Worm (Caenorhabditis elegans) whole organism, L4 larva: ENCODE results near the gene lron-1.

Experiments used
- F37D6.2 ChIP-seq: sonication (generic microtip); optimal IDR thresholded peaks from 2 replicates; lab custom pipeline; 2016; ENCODE audit warnings: mild to moderate bottlenecking, missing genetic modification characterization, missing compliant biosample characterization
- F44E2.7 ChIP-seq: fragments of 200-800 bp; sonication (Bioruptor generic); IDR thresholded peaks from 2 replicates; pipeline ENCODE4 v2.1.2; 2022; ENCODE audit warnings: missing genetic modification characterization, missing compliant biosample characterization
- F49E8.2 ChIP-seq: sonication (generic microtip); optimal IDR thresholded peaks from 2 replicates; lab custom pipeline; 2016; ENCODE audit warnings: missing compliant biosample characterization, mild to moderate bottlenecking, missing genetic modification characterization, borderline replicate concordance
- Y48G9A.11 ChIP-seq: fragments of 200-800 bp; sonication (Bioruptor generic); IDR thresholded peaks from 2 replicates; pipeline ENCODE4 v1.3.6; 2022; ENCODE audit warnings: missing genetic modification reagents, missing genetic modification characterization, missing compliant biosample characterization
- Y75B8A.6 ChIP-seq: fragments of 200-800 bp; sonication (Bioruptor generic); IDR thresholded peaks from 2 replicates; pipeline ENCODE4 v1.3.6; 2022; ENCODE audit warnings: missing genetic modification reagents, missing genetic modification characterization, missing compliant biosample characterization
- ZK337.2 ChIP-seq: fragments of 200-800 bp; sonication (Bioruptor generic); IDR thresholded peaks from 2 replicates; pipeline ENCODE4 v1.3.6; 2022; ENCODE audit warnings: missing genetic modification reagents, missing genetic modification characterization, missing compliant biosample characterization
- aha-1 ChIP-seq: fragments of 150-350 bp; peaks from one replicate; lab custom pipeline; 2014; ENCODE audit warnings: missing biosample characterization, missing genetic modification characterization
- aly-2 ChIP-seq: sonication (generic microtip); optimal IDR thresholded peaks from 2 replicates; lab custom pipeline; 2018; ENCODE audit warnings: missing biosample characterization, missing genetic modification characterization
- ceh-28 ChIP-seq: fragments of 150-350 bp; optimal IDR thresholded peaks from 2 replicates; lab custom pipeline; 2014; ENCODE audit warnings: missing biosample characterization, missing genetic modification reagents, missing genetic modification characterization
- ceh-32 ChIP-seq: sonication (generic microtip); optimal IDR thresholded peaks from 2 replicates; lab custom pipeline; 2016; ENCODE audit warnings: mild to moderate bottlenecking, missing genetic modification characterization, missing compliant biosample characterization; ENCODE audit not compliant: poor library complexity
- ces-1 ChIP-seq: fragments of 150-350 bp; sonication (generic microtip); optimal IDR thresholded peaks from 4 replicates; lab custom pipeline; 2014; ENCODE audit warnings: missing biosample characterization, missing genetic modification reagents, missing genetic modification characterization
- ctbp-1 ChIP-seq: fragments of 200-800 bp; sonication (Bioruptor generic); IDR thresholded peaks from 2 replicates; pipeline ENCODE4 v1.3.6; 2022; ENCODE audit warnings: missing genetic modification reagents, missing genetic modification characterization, missing compliant biosample characterization
- daf-12 ChIP-seq: fragments of 150-350 bp; optimal IDR thresholded peaks from 2 replicates; lab custom pipeline; 2014; ENCODE audit warnings: missing biosample characterization, missing genetic modification reagents, missing genetic modification characterization
- daf-16 ChIP-seq, 3 experiments: sonication (generic microtip); optimal IDR thresholded peaks; 2 replicates each; lab custom pipeline; 2016 to 2017; ENCODE audit warnings: missing genetic modification characterization in 3 of 3, missing genetic modification reagents in 3 of 3, mild to moderate bottlenecking in 2 of 3, missing compliant biosample characterization in 2 of 3, missing biosample characterization in 1 of 3, moderate library complexity in 1 of 3
- daf-19 ChIP-seq: fragments of 200-800 bp; sonication (Bioruptor generic); conservative IDR thresholded peaks from 2 replicates; pipeline ENCODE4 v1.3.6; 2022; ENCODE audit warnings: missing genetic modification characterization, missing compliant biosample characterization
- dmd-6 ChIP-seq: fragments of 200-800 bp; sonication (Bioruptor generic); IDR thresholded peaks from 2 replicates; pipeline ENCODE4 v1.3.6; 2022; ENCODE audit warnings: missing genetic modification reagents, missing genetic modification characterization, missing compliant biosample characterization
- duxl-1 ChIP-seq: sonication (generic microtip); optimal IDR thresholded peaks from 2 replicates; lab custom pipeline; 2016; ENCODE audit warnings: mild to moderate bottlenecking, missing genetic modification characterization, moderate library complexity, missing compliant biosample characterization; ENCODE audit not compliant: poor library complexity
- dve-1 ChIP-seq: sonication (generic microtip); optimal IDR thresholded peaks from 2 replicates; lab custom pipeline; 2017; ENCODE audit warnings: antibody characterized with exemption, mild to moderate bottlenecking, missing genetic modification characterization, missing compliant biosample characterization; ENCODE audit not compliant: insufficient read depth
- egl-27 ChIP-seq: sonication (generic microtip); optimal IDR thresholded peaks from 3 replicates; lab custom pipeline; 2017; ENCODE audit warnings: missing biosample characterization, missing genetic modification reagents, missing genetic modification characterization
- hmg-1.1 ChIP-seq: fragments of 200-800 bp; sonication (Bioruptor generic); IDR thresholded peaks from 2 replicates; pipeline ENCODE4 v1.3.6; 2022; ENCODE audit warnings: missing genetic modification reagents, missing genetic modification characterization, missing compliant biosample characterization
- lim-7 ChIP-seq: fragments of 200-800 bp; sonication (Bioruptor generic); IDR thresholded peaks from 2 replicates; pipeline ENCODE4 v1.3.6; 2022; ENCODE audit warnings: missing genetic modification characterization, missing compliant biosample characterization
- lin-1 ChIP-seq: fragments of 200-800 bp; sonication (Bioruptor generic); IDR thresholded peaks from 2 replicates; pipeline ENCODE4 v1.3.6; 2022; ENCODE audit warnings: missing genetic modification reagents, missing genetic modification characterization, missing compliant biosample characterization
- lin-13 ChIP-seq: fragments of 150-350 bp; optimal IDR thresholded peaks from 2 replicates; lab custom pipeline; 2014; ENCODE audit warnings: missing biosample characterization, missing genetic modification reagents, missing genetic modification characterization
- lin-29 ChIP-seq: fragments of 200-800 bp; sonication (Bioruptor generic); IDR thresholded peaks from 2 replicates; pipeline ENCODE4 v1.3.6; 2022; ENCODE audit warnings: missing genetic modification reagents, missing genetic modification characterization, missing compliant biosample characterization
- lir-3 ChIP-seq: sonication (generic microtip); optimal IDR thresholded peaks from 2 replicates; lab custom pipeline; 2016; ENCODE audit warnings: mild to moderate bottlenecking, missing genetic modification characterization, missing compliant biosample characterization
- lsy-2 ChIP-seq, 2 experiments: fragments of 150-350 bp in 1 of 2; sonication (generic microtip) in 1 of 2; optimal IDR thresholded peaks; 2 replicates each; lab custom pipeline; 2014 to 2017; ENCODE audit warnings: missing biosample characterization in 2 of 2, missing genetic modification characterization in 2 of 2
- mep-1 ChIP-seq: fragments of 150-350 bp; sonication (generic microtip); optimal IDR thresholded peaks from 3 replicates; lab custom pipeline; 2014; ENCODE audit warnings: missing biosample characterization, missing genetic modification characterization
- mxl-2 ChIP-seq: fragments of 200-800 bp; sonication (Bioruptor generic); conservative IDR thresholded peaks from 2 replicates; pipeline ENCODE4 v1.3.6; 2022; ENCODE audit warnings: missing genetic modification reagents, missing genetic modification characterization, missing compliant biosample characterization
- nhr-102 ChIP-seq: sonication (generic microtip); optimal IDR thresholded peaks from 2 replicates; lab custom pipeline; 2016; ENCODE audit warnings: mild to moderate bottlenecking, missing genetic modification characterization, moderate library complexity, missing compliant biosample characterization
- nhr-11 ChIP-seq: fragments of 150-350 bp; optimal IDR thresholded peaks from 2 replicates; lab custom pipeline; 2014; ENCODE audit warnings: missing biosample characterization, missing genetic modification characterization
- nhr-111 ChIP-seq: fragments of 200-800 bp; sonication (Bioruptor generic); optimal IDR thresholded peaks from 2 replicates; lab custom pipeline; 2018; ENCODE audit warnings: mild to moderate bottlenecking, missing genetic modification characterization, missing compliant biosample characterization
- nhr-25 ChIP-seq: sonication (generic microtip); optimal IDR thresholded peaks from 2 replicates; lab custom pipeline; 2017; ENCODE audit warnings: missing genetic modification characterization, mild to moderate bottlenecking, missing compliant biosample characterization, antibody characterized with exemption, moderate library complexity, borderline replicate concordance; ENCODE audit not compliant: insufficient read depth
- nhr-28 ChIP-seq: fragments of 150-350 bp; optimal IDR thresholded peaks from 2 replicates; lab custom pipeline; 2014; ENCODE audit warnings: missing biosample characterization, missing genetic modification characterization
- nhr-42 ChIP-seq: fragments of 200-800 bp; sonication (Bioruptor generic); IDR thresholded peaks from 2 replicates; pipeline ENCODE4 v1.3.6; 2022; ENCODE audit warnings: missing genetic modification characterization, missing compliant biosample characterization
- nhr-48 ChIP-seq: sonication (generic microtip); optimal IDR thresholded peaks from 2 replicates; lab custom pipeline; 2016; ENCODE audit warnings: mild to moderate bottlenecking, missing genetic modification characterization, missing compliant biosample characterization
- nhr-6 ChIP-seq: fragments of 150-350 bp; optimal IDR thresholded peaks from 2 replicates; lab custom pipeline; 2014; ENCODE audit warnings: missing biosample characterization, missing genetic modification characterization
- nhr-76 ChIP-seq: fragments of 150-350 bp; optimal IDR thresholded peaks from 2 replicates; lab custom pipeline; 2014; ENCODE audit warnings: missing biosample characterization, missing genetic modification characterization
- php-3 ChIP-seq: fragments of 200-800 bp; sonication (Bioruptor generic); IDR thresholded peaks from 2 replicates; pipeline ENCODE4 v1.3.6; 2022; ENCODE audit warnings: missing genetic modification reagents, missing genetic modification characterization, missing compliant biosample characterization
- rbr-2 ChIP-seq: sonication (generic microtip); optimal IDR thresholded peaks from 2 replicates; lab custom pipeline; 2016; ENCODE audit warnings: missing genotype, missing genetic modification characterization, missing compliant biosample characterization
- saeg-2 ChIP-seq: fragments of 200-800 bp; sonication (Bioruptor generic); IDR thresholded peaks from 2 replicates; pipeline ENCODE4 v1.3.6; 2022; ENCODE audit warnings: missing genetic modification reagents, missing genetic modification characterization, missing compliant biosample characterization
- set-16 ChIP-seq: fragments of 200-800 bp; sonication (Bioruptor generic); IDR thresholded peaks from 2 replicates; pipeline ENCODE4 v1.3.6; 2022; ENCODE audit warnings: missing genetic modification reagents, missing genetic modification characterization, missing compliant biosample characterization
- skn-1 ChIP-seq: fragments of 150-350 bp; optimal IDR thresholded peaks from 2 replicates; lab custom pipeline; 2014; ENCODE audit warnings: missing biosample characterization, missing genetic modification characterization
- tag-97 ChIP-seq: fragments of 200-800 bp; sonication (Bioruptor generic); IDR thresholded peaks from 2 replicates; pipeline ENCODE4 v1.3.6; 2022; ENCODE audit warnings: missing genetic modification characterization, missing compliant biosample characterization
- tra-1 ChIP-seq: fragments of 200-800 bp; sonication (Bioruptor generic); IDR thresholded peaks from 2 replicates; pipeline ENCODE4 v1.3.6; 2022; ENCODE audit warnings: missing genetic modification reagents, missing genetic modification characterization, missing compliant biosample characterization
- unc-62 ChIP-seq, 3 experiments: fragments of 150-350 bp in 1 of 3; sonication (generic microtip); optimal IDR thresholded peaks in 2 of 3; peaks in 1 of 3; 1 replicate in 1 of 3; 2 replicates in 2 of 3; lab custom pipeline; 2014 to 2017; ENCODE audit warnings: missing biosample characterization in 3 of 3, missing genetic modification characterization in 3 of 3, missing genetic modification reagents in 3 of 3, missing genotype in 1 of 3
- vab-7 ChIP-seq: fragments of 200-800 bp; sonication (Bioruptor generic); IDR thresholded peaks from 2 replicates; pipeline ENCODE4 v1.3.6; 2022; ENCODE audit warnings: missing genetic modification reagents, missing genetic modification characterization, missing compliant biosample characterization
- zfp-2 ChIP-seq: sonication (generic microtip); optimal IDR thresholded peaks from 2 replicates; lab custom pipeline; 2016; ENCODE audit warnings: mild to moderate bottlenecking, missing genetic modification characterization, missing compliant biosample characterization
- zip-11 ChIP-seq: fragments of 200-800 bp; sonication (Bioruptor generic); IDR thresholded peaks from 2 replicates; pipeline ENCODE4 v1.3.6; 2022; ENCODE audit warnings: missing genetic modification characterization, missing compliant biosample characterization
- ztf-7 ChIP-seq: fragments of 150-350 bp; optimal IDR thresholded peaks from 2 replicates; lab custom pipeline; 2014; ENCODE audit warnings: missing biosample characterization, missing genetic modification characterization

The lron-1 gene

DNA sequence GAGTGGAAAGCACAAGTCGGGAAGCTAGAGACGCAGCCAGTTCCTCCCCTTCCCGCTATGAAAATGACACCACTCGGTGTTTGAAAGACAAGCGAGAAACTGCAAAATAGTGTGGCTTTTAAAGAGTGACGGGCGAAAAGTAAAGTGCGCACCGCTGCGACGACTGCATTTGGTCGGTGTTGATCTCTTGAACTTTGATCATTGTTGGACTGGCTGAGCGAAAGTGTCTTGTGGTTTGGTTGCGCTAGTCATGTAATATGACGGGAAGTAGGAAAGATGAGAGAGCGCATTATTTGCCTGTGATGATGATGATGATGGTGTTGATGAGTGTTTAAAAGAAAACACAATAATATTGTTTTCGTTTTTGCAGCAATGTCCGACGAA lies 12.2 kb upstream of the lron-1 start (continued):
- TF ChIP-seq nhr-111 (no peak), ZK337.2 (GFP tag; lab: Robert Waterston, UW) (no peak), ztf-7 (tag; lab: Kevin White, UChicago) (peak; percentile 65), nhr-76 (tag; lab: Kevin White, UChicago) (peak; percentile 74), nhr-6 (tag; lab: Kevin White, UChicago) (peak; percentile 82), ceh-32 (tag; lab: Kevin White, UChicago) (no peak), zip-11 (GFP tag; lab: Robert Waterston, UW) (no peak), daf-12 (no peak), dmd-6 (GFP tag; lab: Robert Waterston, UW) (peak; percentile 99), skn-1 (tag; lab: Kevin White, UChicago) (no peak), tag-97 (GFP tag; lab: Robert Waterston, UW) (no peak), lim-7 (GFP tag; lab: Robert Waterston, UW) (no peak), nhr-48 (peak; percentile 95), F44E2.7 (GFP tag; lab: Robert Waterston, UW) (no peak), Y48G9A.11 (no peak), vab-7 (GFP tag; lab: Robert Waterston, UW) (peak; percentile 53; the same call in 1 of the 2 replicates), hmg-1.1 (GFP tag; lab: Robert Waterston, UW) (peak; percentile 72)

DNA sequence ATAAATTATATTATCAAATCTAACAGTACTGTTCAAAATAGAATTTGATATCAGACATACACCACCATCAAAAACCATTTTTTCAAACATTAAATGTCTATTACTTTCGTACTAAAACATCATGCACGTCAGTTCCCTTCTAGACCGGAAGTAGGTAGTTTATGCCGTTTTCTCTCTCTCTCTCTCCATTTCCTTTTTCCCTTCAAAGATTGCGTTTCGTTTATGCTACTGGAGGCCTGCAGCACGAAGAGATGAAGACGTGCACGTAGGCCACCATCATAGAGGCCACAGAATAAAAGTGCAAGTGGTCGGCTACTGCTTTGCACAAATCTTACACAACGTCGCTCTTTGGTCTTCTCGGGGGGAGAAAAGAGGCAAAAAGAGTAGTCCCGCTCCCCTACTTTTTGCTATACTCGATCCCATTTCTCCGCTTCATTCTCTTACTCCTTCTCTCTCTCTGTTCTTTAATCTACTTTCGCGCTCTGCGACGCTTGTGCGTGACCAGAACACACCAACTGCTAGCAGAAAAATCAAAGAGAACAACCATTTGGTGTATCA lies 11.0 kb upstream of the lron-1 start:
- TF ChIP-seq duxl-1 (no peak), rbr-2 (tag; lab: Kevin White, UChicago) (peak; percentile 70), egl-27 (tag; lab: Kevin White, UChicago) (no peak), lir-3 (no peak), php-3 (GFP tag; lab: Robert Waterston, UW) (peak; percentile 82), ztf-7 (tag; lab: Kevin White, UChicago) (no peak), lin-13 (GFP tag; lab: Kevin White, UChicago) (peak; percentile 3), tra-1 (peak; percentile 80), set-16 (GFP tag; lab: Robert Waterston, UW) (peak; percentile 46), ctbp-1 (GFP tag; lab: Robert Waterston, UW) (peak; percentile 86), aha-1 (tag; lab: Kevin White, UChicago) (peak; percentile 94), nhr-28 (tag; lab: Kevin White, UChicago) (peak; percentile 18), Y75B8A.6 (GFP tag; lab: Robert Waterston, UW) (no peak), mep-1 (tag; lab: Kevin White, UChicago) (peak; percentile 72), ceh-28 (tag; lab: Kevin White, UChicago) (no peak), F37D6.2 (tag; lab: Kevin White, UChicago) (peak; percentile 54), lin-29 (GFP tag; lab: Robert Waterston, UW) (no peak), saeg-2 (GFP tag; lab: Robert Waterston, UW) (peak; percentile 86), aly-2 (no peak), F49E8.2 (tag; lab: Kevin White, UChicago) (no peak), zfp-2 (tag; lab: Kevin White, UChicago) (no peak), dve-1 (tag; lab: Kevin White, UChicago) (no peak), nhr-42 (GFP tag; lab: Robert Waterston, UW) (no peak), nhr-11 (tag; lab: Kevin White, UChicago) (peak; percentile 74), nhr-48 (peak; percentile 57), daf-19 (GFP tag; lab: Robert Waterston, UW) (no peak), nhr-102 (tag; lab: Kevin White, UChicago) (no peak), mxl-2 (GFP tag; lab: Robert Waterston, UW) (no peak), lin-1 (peak; percentile 9; the same call in 1 of the 2 replicates), daf-16 (GFP tag; optimal IDR thresholded peaks at IDR 0.05; lab: Kevin White, UChicago) (no peak), daf-16 (tag; optimal IDR thresholded peaks at IDR 0.05; lab: Kevin White, UChicago) (peak; percentile 53), ces-1 (GFP tag; lab: Kevin White, UChicago) (peak; percentile 42), nhr-25 (tag; lab: Kevin White, UChicago) (peak; percentile 72), lsy-2 (tag; optimal IDR thresholded peaks at IDR 0.05; lab: Kevin White, UChicago) (peak; percentile 58 to 70), unc-62 (GFP tag; optimal IDR thresholded peaks at IDR 0.05 in 1 of 2; lab: Kevin White, UChicago) (peak in 1 of 2 experiments; percentile 88), unc-62 (tag; optimal IDR thresholded peaks at IDR 0.05; lab: Kevin White, UChicago) (no peak)
